Worm (Caenorhabditis elegans) whole organism, midembryonic: Measurements from ENCODE around the gene smrd-1.

Source experiments
- T22C8.4 ChIP-seq: fragments of 200-800 bp; sonication (Bioruptor generic); IDR thresholded peaks from 2 replicates; pipeline ENCODE4 v1.3.6; 2022; ENCODE audit warnings: missing genetic modification characterization, missing compliant biosample characterization
- cog-1 ChIP-seq: sonication (generic microtip); optimal IDR thresholded peaks from 2 replicates; lab custom pipeline; 2016; ENCODE audit warnings: missing genetic modification characterization, missing compliant biosample characterization
- flt-1 ChIP-seq: fragments of 200-800 bp; sonication (Bioruptor generic); IDR thresholded peaks from 2 replicates; pipeline ENCODE4 v1.3.6; 2022; ENCODE audit warnings: missing genetic modification characterization, missing compliant biosample characterization
- klf-2 ChIP-seq: fragments of 200-800 bp; sonication (Bioruptor generic); conservative IDR thresholded peaks from 2 replicates; pipeline ENCODE4 v1.3.6; 2022; ENCODE audit warnings: missing genetic modification reagents, missing genetic modification characterization, missing compliant biosample characterization
- med-1 ChIP-seq: sonication (generic microtip); optimal IDR thresholded peaks from 2 replicates; lab custom pipeline; 2017; ENCODE audit warnings: missing genetic modification characterization, mild to moderate bottlenecking, missing compliant biosample characterization, antibody characterized with exemption, missing genetic modification reagents; ENCODE audit not compliant: insufficient read depth
- ref-1 ChIP-seq: fragments of 200-800 bp; sonication (Bioruptor generic); conservative IDR thresholded peaks from 2 replicates; pipeline ENCODE4 v1.3.6; 2022; ENCODE audit warnings: missing genetic modification reagents, missing genetic modification characterization, missing compliant biosample characterization
- tab-1 ChIP-seq: fragments of 200-800 bp; sonication (Bioruptor generic); IDR thresholded peaks from 2 replicates; pipeline ENCODE4 v1.3.6; 2022; ENCODE audit warnings: missing genetic modification characterization, missing compliant biosample characterization
- ztf-23 ChIP-seq: fragments of 200-800 bp; sonication (Bioruptor generic); IDR thresholded peaks from 2 replicates; pipeline ENCODE4 v1.3.6; 2022; ENCODE audit warnings: missing genetic modification reagents, missing genetic modification characterization, missing compliant biosample characterization
- ztf-29 ChIP-seq: fragments of 200-800 bp; sonication (Bioruptor generic); IDR thresholded peaks from 2 replicates; pipeline ENCODE4 v1.3.6; 2022; ENCODE audit warnings: missing genetic modification reagents, missing genetic modification characterization, missing compliant biosample characterization

The smrd-1 gene

ce11 chrIII:10389608-10390007 lies 46.2 kb downstream of the smrd-1 start:
- TF ChIP-seq cog-1 (tag; lab: Kevin White, UChicago) = no peak
- TF ChIP-seq klf-2 = no peak
- TF ChIP-seq med-1 (GFP tag; lab: Kevin White, UChicago) = no peak
- no peak for TF ChIP-seq ztf-23

- TF ChIP-seq cog-1 (tag; lab: Kevin White, UChicago) (no peak), ztf-23 (no peak), klf-2 (no peak)
These were observed 49.3 kb downstream of the smrd-1 start, which contains the start of gene C38H2.3 for ce11 chrIII:10386476-10386875. TSS of gene C38H2.3 (minus strand) at chrIII:10386576.

ce11 chrIII:10383804-10384203 lies 52.0 kb downstream of the smrd-1 start:
- TF ChIP-seq T22C8.4 (GFP tag; lab: Robert Waterston, UW) = no peak
- TF ChIP-seq med-1 (GFP tag; lab: Kevin White, UChicago) = no peak
- TF ChIP-seq ztf-23 = no peak
- TF ChIP-seq cog-1 (tag; lab: Kevin White, UChicago) = no peak
- no peak for TF ChIP-seq klf-2
- no peak for TF ChIP-seq flt-1 (GFP tag; lab: Robert Waterston, UW)

ce11 chrIII:10381473-10381872 lies 54.3 kb downstream of the smrd-1 start, which contains the start of gene C38H2.2:
TSS of gene C38H2.2 (plus strand) at chrIII:10381773.
- no peak for TF ChIP-seq ztf-23
- no peak for TF ChIP-seq cog-1 (tag; lab: Kevin White, UChicago)
- TF ChIP-seq T22C8.4 (GFP tag; lab: Robert Waterston, UW) = no peak
- TF ChIP-seq klf-2 = no peak
- no peak for TF ChIP-seq ztf-29 (GFP tag; lab: Robert Waterston, UW)
- TF ChIP-seq tab-1 (GFP tag; lab: Robert Waterston, UW) = no peak
- no peak for TF ChIP-seq med-1 (GFP tag; lab: Kevin White, UChicago)
- TF ChIP-seq ref-1 (GFP tag; lab: Robert Waterston, UW) = no peak
- no peak for TF ChIP-seq flt-1 (GFP tag; lab: Robert Waterston, UW)

- TF ChIP-seq ztf-23 = no peak
- no peak for TF ChIP-seq klf-2
- no peak for TF ChIP-seq med-1 (GFP tag; lab: Kevin White, UChicago)
- no peak for TF ChIP-seq flt-1 (GFP tag; lab: Robert Waterston, UW)
- no peak for TF ChIP-seq T22C8.4 (GFP tag; lab: Robert Waterston, UW)
- no peak for TF ChIP-seq ref-1 (GFP tag; lab: Robert Waterston, UW)
- TF ChIP-seq ztf-29 (GFP tag; lab: Robert Waterston, UW) = no peak
- TF ChIP-seq cog-1 (tag; lab: Kevin White, UChicago) = no peak
- TF ChIP-seq tab-1 (GFP tag; lab: Robert Waterston, UW) = no peak
These were observed 55.1 kb downstream of the smrd-1 start for ce11 chrIII:10380640-10381039.

ce11 chrIII:10379632-10380031 lies 56.2 kb downstream of the smrd-1 start:
- TF ChIP-seq ztf-29 (GFP tag; lab: Robert Waterston, UW) (no peak), T22C8.4 (GFP tag; lab: Robert Waterston, UW) (no peak), med-1 (GFP tag; lab: Kevin White, UChicago) (no peak), ztf-23 (no peak), cog-1 (tag; lab: Kevin White, UChicago) (no peak), klf-2 (no peak), ref-1 (GFP tag; lab: Robert Waterston, UW) (no peak), flt-1 (GFP tag; lab: Robert Waterston, UW) (no peak), tab-1 (GFP tag; lab: Robert Waterston, UW) (no peak)

ce11 chrIII:10378899-10379298 lies 56.9 kb downstream of the smrd-1 start:
- TF ChIP-seq med-1 (GFP tag; lab: Kevin White, UChicago) = no peak
